Worm (Caenorhabditis elegans) whole organism, young adult: ENCODE measurements around the gene T28H10.2.

Experiments
- B0019.2 ChIP-seq: fragments of 200-800 bp; sonication (Bioruptor generic); conservative IDR thresholded peaks from 2 replicates; pipeline ENCODE4 v1.3.6; 2022; ENCODE audit warnings: missing genetic modification reagents, missing genetic modification characterization, missing compliant biosample characterization
- B0035.1 ChIP-seq: sonication (generic microtip); optimal IDR thresholded peaks from 2 replicates; lab custom pipeline; 2016; ENCODE audit warnings: missing genetic modification characterization, mild to moderate bottlenecking, missing compliant biosample characterization, missing genotype, missing genetic modification reagents
- C06A6.2 ChIP-seq: fragments of 200-800 bp; sonication (Bioruptor generic); conservative IDR thresholded peaks from 2 replicates; pipeline ENCODE4 v1.3.6; 2022; ENCODE audit warnings: missing genetic modification characterization, missing compliant biosample characterization
- C17E4.6 ChIP-seq: fragments of 200-800 bp; sonication (Bioruptor generic); IDR thresholded peaks from 2 replicates; pipeline ENCODE4 v1.3.6; 2022; ENCODE audit warnings: missing genetic modification reagents, missing genetic modification characterization, missing compliant biosample characterization
- F37B4.10 ChIP-seq: fragments of 200-800 bp; sonication (Bioruptor generic); IDR thresholded peaks from 2 replicates; pipeline ENCODE4 v1.3.6; 2022; ENCODE audit warnings: missing genetic modification characterization, missing compliant biosample characterization
- F55B11.4 ChIP-seq: sonication (generic microtip); optimal IDR thresholded peaks from 2 replicates; lab custom pipeline; 2016; ENCODE audit warnings: missing compliant biosample characterization, missing genetic modification characterization, borderline replicate concordance; ENCODE audit not compliant: insufficient read depth
- F57C9.4 ChIP-seq: sonication (generic microtip); optimal IDR thresholded peaks from 2 replicates; lab custom pipeline; 2017; ENCODE audit warnings: mild to moderate bottlenecking, missing genetic modification characterization, missing compliant biosample characterization
- K11D2.4 ChIP-seq: fragments of 200-800 bp; sonication (Bioruptor generic); IDR thresholded peaks from 2 replicates; pipeline ENCODE4 v1.3.6; 2022; ENCODE audit warnings: missing genetic modification reagents, missing genetic modification characterization, missing compliant biosample characterization
- T26A5.8 ChIP-seq: sonication (generic microtip); optimal IDR thresholded peaks from 2 replicates; lab custom pipeline; 2016; ENCODE audit warnings: missing genetic modification characterization, missing compliant biosample characterization
- Y53G8AR.9 ChIP-seq: fragments of 200-800 bp; sonication (Bioruptor generic); conservative IDR thresholded peaks from 2 replicates; pipeline ENCODE4 v1.3.6; 2022; ENCODE audit warnings: missing genetic modification reagents, missing genetic modification characterization, missing compliant biosample characterization
- Y67H2A.10 ChIP-seq: fragments of 200-800 bp; sonication (Bioruptor generic); conservative IDR thresholded peaks from 2 replicates; pipeline ENCODE4 v1.3.6; 2022; ENCODE audit warnings: missing genetic modification reagents, missing genetic modification characterization, missing compliant biosample characterization
- athp-1 ChIP-seq: sonication (generic microtip); optimal IDR thresholded peaks from 2 replicates; lab custom pipeline; 2017; ENCODE audit warnings: mild to moderate bottlenecking, missing genetic modification characterization, missing compliant biosample characterization
- attf-3 ChIP-seq: fragments of 200-800 bp; sonication (Bioruptor generic); conservative IDR thresholded peaks from 2 replicates; pipeline ENCODE4 v1.3.6; 2022; ENCODE audit warnings: missing genetic modification reagents, missing genetic modification characterization, missing compliant biosample characterization
- attf-5 ChIP-seq: fragments of 200-800 bp; sonication (Bioruptor generic); optimal IDR thresholded peaks from 2 replicates; lab custom pipeline; 2018; ENCODE audit warnings: mild to moderate bottlenecking, missing genetic modification characterization, missing compliant biosample characterization
- cebp-1 ChIP-seq, 2 experiments: fragments of 200-800 bp in 1 of 2; sonication (Bioruptor generic) in 1 of 2; sonication (generic microtip) in 1 of 2; IDR thresholded peaks in 1 of 2; optimal IDR thresholded peaks in 1 of 2; 2 replicates each; pipeline versions ENCODE4 v1.3.6 to Lab custom; 2017 to 2022; ENCODE audit warnings: missing compliant biosample characterization in 2 of 2, missing genetic modification characterization in 2 of 2, mild to moderate bottlenecking in 1 of 2, missing genetic modification reagents in 1 of 2, moderate library complexity in 1 of 2
- cebp-2 ChIP-seq: fragments of 200-800 bp; sonication (Bioruptor generic); IDR thresholded peaks from 2 replicates; pipeline ENCODE4 v1.3.6; 2022; ENCODE audit warnings: missing genetic modification characterization, missing compliant biosample characterization
- ceh-100 ChIP-seq: fragments of 200-800 bp; sonication (Bioruptor generic); IDR thresholded peaks from 2 replicates; pipeline ENCODE4 v1.3.6; 2022; ENCODE audit warnings: missing genetic modification reagents, missing genetic modification characterization, missing compliant biosample characterization
- ceh-27 ChIP-seq: fragments of 200-800 bp; sonication (Bioruptor generic); optimal IDR thresholded peaks from 2 replicates; lab custom pipeline; 2018; ENCODE audit warnings: mild to moderate bottlenecking, missing genetic modification characterization, moderate library complexity, missing compliant biosample characterization
- ceh-58 ChIP-seq: fragments of 200-800 bp; sonication (Bioruptor generic); IDR thresholded peaks from 2 replicates; pipeline ENCODE4 v1.3.6; 2022; ENCODE audit warnings: missing genetic modification characterization, missing compliant biosample characterization
- ceh-91 ChIP-seq: fragments of 200-800 bp; sonication (Bioruptor generic); IDR thresholded peaks from 2 replicates; pipeline ENCODE4 v1.3.6; 2022; ENCODE audit warnings: missing genetic modification reagents, missing genetic modification characterization, missing compliant biosample characterization
- chd-7 ChIP-seq: sonication (generic microtip); optimal IDR thresholded peaks from 2 replicates; lab custom pipeline; 2016; ENCODE audit warnings: mild to moderate bottlenecking, missing genetic modification characterization, moderate library complexity, missing compliant biosample characterization
- dpff-1 ChIP-seq: sonication (generic microtip); optimal IDR thresholded peaks from 2 replicates; lab custom pipeline; 2017; ENCODE audit warnings: mild to moderate bottlenecking, missing genetic modification characterization, missing compliant biosample characterization
- dpl-1 ChIP-seq: fragments of 150-350 bp; optimal IDR thresholded peaks from 2 replicates; lab custom pipeline; 2014; ENCODE audit warnings: missing biosample characterization, missing genetic modification reagents, missing genetic modification characterization
- egl-18 ChIP-seq: fragments of 200-800 bp; sonication (Bioruptor generic); IDR thresholded peaks from 2 replicates; pipeline ENCODE4 v1.3.6; 2022; ENCODE audit warnings: missing genetic modification reagents, missing genetic modification characterization, missing compliant biosample characterization
- ets-4 ChIP-seq: fragments of 200-800 bp; sonication (Bioruptor generic); optimal IDR thresholded peaks from 2 replicates; lab custom pipeline; 2018; ENCODE audit warnings: mild to moderate bottlenecking, missing genetic modification characterization, missing compliant biosample characterization
- hlh-26 ChIP-seq: fragments of 200-800 bp; sonication (Bioruptor generic); conservative IDR thresholded peaks from 2 replicates; pipeline ENCODE4 v1.3.6; 2022; ENCODE audit warnings: missing genetic modification reagents, missing genetic modification characterization, missing compliant biosample characterization
- lag-1 ChIP-seq: fragments of 200-800 bp; sonication (Bioruptor generic); IDR thresholded peaks from 2 replicates; pipeline ENCODE4 v1.3.6; 2022; ENCODE audit warnings: missing genetic modification reagents, missing genetic modification characterization, missing compliant biosample characterization
- lin-26 ChIP-seq: fragments of 200-800 bp; sonication (Bioruptor generic); IDR thresholded peaks from 2 replicates; pipeline ENCODE4 v1.3.6; 2022; ENCODE audit warnings: missing genetic modification reagents, missing genetic modification characterization, missing compliant biosample characterization
- lin-35 ChIP-seq, 3 experiments: fragments of 150-350 bp in 2 of 3; sonication (generic microtip) in 1 of 3; optimal IDR thresholded peaks; 2 replicates each; lab custom pipeline; 2014 to 2018; ENCODE audit warnings: missing biosample characterization in 3 of 3, missing genetic modification characterization in 3 of 3, missing genetic modification reagents in 3 of 3
- lin-40 ChIP-seq: sonication (generic microtip); optimal IDR thresholded peaks from 2 replicates; lab custom pipeline; 2016; ENCODE audit warnings: missing genetic modification characterization, mild to moderate bottlenecking, missing compliant biosample characterization, missing genotype, missing genetic modification reagents
- lin-54 ChIP-seq: fragments of 200-800 bp; sonication (Bioruptor generic); optimal IDR thresholded peaks from 2 replicates; lab custom pipeline; 2018; ENCODE audit warnings: mild to moderate bottlenecking, missing genetic modification characterization, missing compliant biosample characterization
- lsy-27 ChIP-seq: sonication (generic microtip); optimal IDR thresholded peaks from 2 replicates; lab custom pipeline; 2017; ENCODE audit warnings: missing genetic modification characterization, mild to moderate bottlenecking, missing compliant biosample characterization, antibody characterized with exemption, missing genotype, borderline replicate concordance; ENCODE audit not compliant: insufficient read depth
- madf-10 ChIP-seq: sonication (generic microtip); optimal IDR thresholded peaks from 2 replicates; lab custom pipeline; 2016; ENCODE audit warnings: mild to moderate bottlenecking, missing genetic modification characterization, missing compliant biosample characterization
- madf-3 ChIP-seq: fragments of 200-800 bp; sonication (Bioruptor generic); IDR thresholded peaks from 2 replicates; pipeline ENCODE4 v1.3.6; 2022; ENCODE audit warnings: missing genetic modification reagents, missing genetic modification characterization, missing compliant biosample characterization
- mcd-1 ChIP-seq: fragments of 200-800 bp; sonication (Bioruptor generic); IDR thresholded peaks from 2 replicates; pipeline ENCODE4 v1.3.6; 2022; ENCODE audit warnings: missing genetic modification reagents, missing genetic modification characterization, missing compliant biosample characterization
- nfya-2 ChIP-seq: fragments of 200-800 bp; sonication (Bioruptor generic); IDR thresholded peaks from 2 replicates; pipeline ENCODE4 v1.3.6; 2022; ENCODE audit warnings: missing genetic modification reagents, missing genetic modification characterization, missing compliant biosample characterization
- pbrm-1 ChIP-seq: fragments of 200-800 bp; sonication (Bioruptor generic); IDR thresholded peaks from 2 replicates; pipeline ENCODE4 v1.3.6; 2022; ENCODE audit warnings: missing genetic modification reagents, missing genetic modification characterization, missing compliant biosample characterization
- rec-8 ChIP-seq, 2 experiments: sonication (generic microtip); optimal IDR thresholded peaks; 2 replicates each; lab custom pipeline; 2016; ENCODE audit warnings: mild to moderate bottlenecking in 2 of 2, missing genetic modification characterization in 2 of 2, missing genetic modification reagents in 2 of 2, missing genotype in 2 of 2, missing biosample characterization in 1 of 2, missing compliant biosample characterization in 1 of 2, moderate library complexity in 1 of 2
- rpc-1 ChIP-seq, 2 experiments: fragments of 150-350 bp in 1 of 2; sonication (generic microtip) in 1 of 2; optimal IDR thresholded peaks; 2 replicates each; lab custom pipeline; 2014 to 2018; ENCODE audit warnings: missing biosample characterization in 1 of 2, missing genetic modification characterization in 1 of 2, missing genetic modification reagents in 1 of 2, missing genotype in 1 of 2
- snpc-1.1 ChIP-seq: sonication (generic microtip); optimal IDR thresholded peaks from 2 replicates; lab custom pipeline; 2017; ENCODE audit warnings: missing genetic modification characterization, mild to moderate bottlenecking, missing compliant biosample characterization, antibody characterized with exemption, moderate library complexity, missing genotype, missing genetic modification reagents; ENCODE audit not compliant: insufficient read depth
- somi-1 ChIP-seq: fragments of 200-800 bp; sonication (Bioruptor generic); optimal IDR thresholded peaks from 2 replicates; lab custom pipeline; 2018; ENCODE audit warnings: mild to moderate bottlenecking, missing genetic modification characterization, missing compliant biosample characterization
- tbp1 ChIP-seq: fragments of 200-800 bp; sonication (Bioruptor generic); optimal IDR thresholded peaks from 2 replicates; lab custom pipeline; 2018; ENCODE audit warnings: mild to moderate bottlenecking, missing genetic modification characterization, missing compliant biosample characterization
- unc-130 ChIP-seq: sonication (generic microtip); optimal IDR thresholded peaks from 2 replicates; lab custom pipeline; 2016; ENCODE audit warnings: missing genetic modification reagents, missing genetic modification characterization, missing compliant biosample characterization
- ztf-22 ChIP-seq: fragments of 200-800 bp; sonication (Bioruptor generic); optimal IDR thresholded peaks from 2 replicates; lab custom pipeline; 2018; ENCODE audit warnings: mild to moderate bottlenecking, missing genetic modification characterization, moderate library complexity, missing compliant biosample characterization
- ztf-26 ChIP-seq: sonication (generic microtip); optimal IDR thresholded peaks from 2 replicates; lab custom pipeline; 2017; ENCODE audit warnings: missing genetic modification characterization, missing compliant biosample characterization
- ztf-28 ChIP-seq: fragments of 200-800 bp; sonication (Bioruptor generic); IDR thresholded peaks from 2 replicates; pipeline ENCODE4 v1.3.6; 2022; ENCODE audit warnings: missing genetic modification reagents, missing genetic modification characterization, missing compliant biosample characterization
- ztf-3 ChIP-seq: fragments of 200-800 bp; sonication (Bioruptor generic); optimal IDR thresholded peaks from 2 replicates; lab custom pipeline; 2018; ENCODE audit warnings: mild to moderate bottlenecking, missing genetic modification characterization, missing compliant biosample characterization

The T28H10.2 gene

ce11 chrV:12553286-12553725 lies 40.6 kb upstream of the T28H10.2 start (continued):
- TF ChIP-seq nfya-2 (no peak), snpc-1.1 (tag; lab: Kevin White, UChicago) (no peak), somi-1 (GFP tag; lab: Kevin White, UChicago) (peak; percentile 87), lin-54 (GFP tag; lab: Kevin White, UChicago) (no peak), ztf-3 (GFP tag; lab: Kevin White, UChicago) (no peak), F37B4.10 (GFP tag; lab: Robert Waterston, UW) (no peak), hlh-26 (GFP tag; lab: Robert Waterston, UW) (no peak), C06A6.2 (GFP tag; lab: Robert Waterston, UW) (peak; percentile 59; the same call in 1 of the 2 replicates), ztf-28 (GFP tag; lab: Robert Waterston, UW) (no peak), ceh-100 (no peak), lin-40 (tag; lab: Kevin White, UChicago) (peak; percentile 30), athp-1 (tag; lab: Kevin White, UChicago) (no peak), madf-3 (no peak), ets-4 (GFP tag; lab: Kevin White, UChicago) (no peak), C17E4.6 (GFP tag; lab: Robert Waterston, UW) (no peak), rec-8 (tag; optimal IDR thresholded peaks at IDR 0.05; lab: Kevin White, UChicago) (no peak), Y67H2A.10 (GFP tag; lab: Robert Waterston, UW) (no peak), cebp-2 (no peak), dpff-1 (tag; lab: Kevin White, UChicago) (no peak), ztf-22 (GFP tag; lab: Kevin White, UChicago) (no peak), lag-1 (GFP tag; lab: Robert Waterston, UW) (no peak), lin-35 (GFP tag; optimal IDR thresholded peaks at IDR 0.05; lab: Kevin White, UChicago) (no peak), chd-7 (tag; lab: Kevin White, UChicago) (peak; percentile 21), rpc-1 (optimal IDR thresholded peaks at IDR 0.05; lab: Kevin White, UChicago) (no peak), rpc-1 (tag; optimal IDR thresholded peaks at IDR 0.05; lab: Kevin White, UChicago) (no peak), lin-26 (GFP tag; lab: Robert Waterston, UW) (no peak), ceh-91 (GFP tag; lab: Robert Waterston, UW) (no peak), ztf-26 (tag; lab: Kevin White, UChicago) (peak; percentile 82), mcd-1 (GFP tag; lab: Robert Waterston, UW) (0 out of 2 replicates have a peak, but pooled peaks have one; percentile 10), lsy-27 (tag; lab: Kevin White, UChicago) (no peak), tbp1 (GFP tag; lab: Kevin White, UChicago) (no peak), F55B11.4 (no peak), B0019.2 (no peak), attf-3 (GFP tag; lab: Robert Waterston, UW) (no peak), egl-18 (GFP tag; lab: Robert Waterston, UW) (no peak), ceh-58 (no peak), attf-5 (GFP tag; lab: Kevin White, UChicago) (no peak), ceh-27 (GFP tag; lab: Kevin White, UChicago) (no peak), K11D2.4 (peak; percentile 63), pbrm-1 (GFP tag; lab: Robert Waterston, UW) (no peak), dpl-1 (no peak), F57C9.4 (tag; lab: Kevin White, UChicago) (no peak), B0035.1 (tag; lab: Kevin White, UChicago) (no peak), madf-10 (tag; lab: Kevin White, UChicago) (no peak), unc-130 (GFP tag; lab: Kevin White, UChicago) (no peak), T26A5.8 (tag; lab: Kevin White, UChicago) (no peak), cebp-1 (GFP tag; IDR thresholded peaks at IDR 0.05; lab: Robert Waterston, UW) (no peak), cebp-1 (tag; optimal IDR thresholded peaks at IDR 0.05; lab: Kevin White, UChicago) (peak; percentile 7), Y53G8AR.9 (no peak)
